Worm (Caenorhabditis elegans) whole organism, early embryonic: Measurements from ENCODE around the gene srbc-37.

ENCODE experiments used
- ama-1 ChIP-seq: fragments of 150-350 bp; optimal IDR thresholded peaks from 2 replicates; lab custom pipeline; 2014
- ets-7 ChIP-seq: sonication (generic microtip); optimal IDR thresholded peaks from 2 replicates; lab custom pipeline; 2016; ENCODE audit warnings: missing genotype, missing genetic modification characterization, missing compliant biosample characterization
- flt-1 ChIP-seq: fragments of 200-800 bp; sonication (Bioruptor generic); IDR thresholded peaks from 2 replicates; pipeline ENCODE4 v1.3.6; 2022; ENCODE audit warnings: missing genetic modification characterization, missing compliant biosample characterization
- hnd-1 ChIP-seq: sonication (generic microtip); optimal IDR thresholded peaks from 2 replicates; lab custom pipeline; 2016; ENCODE audit warnings: missing genetic modification characterization, missing compliant biosample characterization
- scrt-1 ChIP-seq: fragments of 200-800 bp; sonication (Bioruptor generic); IDR thresholded peaks from 2 replicates; pipeline ENCODE4 v1.3.6; 2022; ENCODE audit warnings: missing genetic modification characterization, missing compliant biosample characterization
- tbx-11 ChIP-seq: fragments of 200-800 bp; sonication (Bioruptor generic); IDR thresholded peaks from 2 replicates; pipeline ENCODE4 v1.3.6; 2022; ENCODE audit warnings: missing genetic modification characterization, missing compliant biosample characterization

ce11 chrV:674213-674612 is 28.1 kb upstream of the srbc-37 start, which contains the start of gene sru-25:
- TF ChIP-seq flt-1 = no peak
- no peak for TF ChIP-seq ets-7 (tag; lab: Kevin White, UChicago)
- no peak for TF ChIP-seq ama-1
- TF ChIP-seq tbx-11 (GFP tag; lab: Robert Waterston, UW) = no peak
- TF ChIP-seq hnd-1 (tag; lab: Kevin White, UChicago) = no peak
- TF ChIP-seq scrt-1 (GFP tag; lab: Robert Waterston, UW) = no peak
